Fruit fly (Drosophila melanogaster) whole organism, adult: ENCODE measurements around the gene CG44422.

ENCODE experiments used
- CG33017 ChIP-seq: fragments of 200-800 bp; sonication (Bioruptor generic); optimal IDR thresholded peaks from 2 replicates; lab custom pipeline; 2018; ENCODE audit warnings: missing biosample characterization, mild to moderate bottlenecking, missing genetic modification characterization, moderate library complexity
- CG7101 ChIP-seq: fragments of 200-800 bp; sonication (Bioruptor generic); optimal IDR thresholded peaks from 2 replicates; lab custom pipeline; 2018; ENCODE audit warnings: missing biosample characterization, mild to moderate bottlenecking, missing genetic modification characterization, moderate library complexity
- cnc ChIP-seq, 2 experiments: fragments of >200 bp; optimal IDR thresholded peaks; 2 replicates each; lab custom pipeline; 2017
- tj ChIP-seq: fragments of 200-800 bp; sonication (Bioruptor generic); optimal IDR thresholded peaks from 3 replicates; lab custom pipeline; 2017; ENCODE audit warnings: missing biosample characterization, mild to moderate bottlenecking, missing genetic modification characterization, moderate library complexity

DNA sequence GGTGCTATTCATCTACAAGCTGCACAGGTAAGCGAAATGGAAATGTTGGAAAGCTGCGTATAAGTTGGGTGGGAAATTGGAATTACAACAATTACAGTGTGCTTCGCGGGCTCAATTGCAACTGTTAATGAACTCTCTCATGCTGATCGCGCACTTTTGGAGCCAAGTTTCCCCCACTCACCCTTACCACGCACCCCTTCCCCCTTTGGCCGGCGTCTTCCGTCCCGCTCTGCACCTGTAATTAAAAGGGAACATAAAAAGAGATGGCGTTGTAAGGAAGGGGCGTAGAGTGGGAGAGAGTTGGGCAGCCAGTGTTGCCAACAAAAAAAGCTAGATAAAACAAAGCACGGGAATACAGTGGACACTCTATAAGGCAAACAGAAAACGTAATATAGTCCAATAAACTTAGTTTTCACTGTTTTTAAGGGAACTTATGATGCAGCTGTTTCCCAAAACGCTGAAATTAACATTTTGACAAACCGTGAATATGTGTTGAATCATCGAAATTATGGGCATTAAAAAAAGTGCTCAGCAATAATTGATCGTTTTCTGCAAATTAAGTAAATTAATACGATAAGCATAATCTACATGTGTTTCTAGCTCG, 38.2 kb upstream of the CG44422 start:
- TF ChIP-seq CG33017 (tag; lab: Kevin White, UChicago) = no peak
- TF ChIP-seq CG7101 (tag; lab: Kevin White, UChicago) = peak; percentile 23
- TF ChIP-seq tj (GFP tag; lab: Kevin White, UChicago) = peak; percentile 99
- no peak for TF ChIP-seq cnc (optimal IDR thresholded peaks at IDR 0.05; lab: Kevin White, UChicago)
